Worm (Caenorhabditis elegans): ENCODE measurements around the gene mig-10.

Gene mig-10

ce11 chrIII:8298216-8298920 is 19.5 kb downstream of the mig-10 start:
- TF ChIP-seq zip-8 (tag; optimal IDR thresholded peaks at IDR 0.05), result peak; percentile 93
- TF ChIP-seq ham-2 (GFP tag; optimal IDR thresholded peaks at IDR 0.05), result no peak
- no peak for TF ChIP-seq mab-5 (tag; optimal IDR thresholded peaks at IDR 0.05)
- TF ChIP-seq ces-1 (GFP tag; optimal IDR thresholded peaks at IDR 0.05), result no peak
- no peak for TF ChIP-seq unc-120 (tag; optimal IDR thresholded peaks at IDR 0.05; ENCODE audit: poor library complexity, severe bottlenecking)
- no peak for TF ChIP-seq ceh-83 (GFP tag; optimal IDR thresholded peaks at IDR 0.05)
- TF ChIP-seq unc-39 (tag; optimal IDR thresholded peaks at IDR 0.05), result no peak
- no peak for TF ChIP-seq tbx-8 (GFP tag; optimal IDR thresholded peaks at IDR 0.05)
- TF ChIP-seq sptf-1 (tag; optimal IDR thresholded peaks at IDR 0.05), result peak; percentile 35
- peak; percentile 3 for TF ChIP-seq unc-62 (GFP tag; optimal IDR thresholded peaks at IDR 0.05)
- TF ChIP-seq cnd-1 (tag; optimal IDR thresholded peaks at IDR 0.05), result peak; percentile 79
- TF ChIP-seq lsy-2 (tag; optimal IDR thresholded peaks at IDR 0.05), result no peak
- peak; percentile 90 for TF ChIP-seq nhr-2 (tag; optimal IDR thresholded peaks at IDR 0.05)
- TF ChIP-seq ceh-39 (tag; optimal IDR thresholded peaks at IDR 0.05), result no peak
- no peak for TF ChIP-seq pha-4 (tag; optimal IDR thresholded peaks at IDR 0.05)
- TF ChIP-seq lin-32 (GFP tag; optimal IDR thresholded peaks at IDR 0.05), result no peak
- peak; percentile 24 for TF ChIP-seq mls-2 (tag; optimal IDR thresholded peaks at IDR 0.05)
- TF ChIP-seq lin-13 (tag; optimal IDR thresholded peaks at IDR 0.05), result no peak

ce11 chrIII:8299078-8299587 is 20.2 kb downstream of the mig-10 start:
- TF ChIP-seq sem-2 (GFP tag; optimal IDR thresholded peaks at IDR 0.05) (no peak), nhr-237 (tag; optimal IDR thresholded peaks at IDR 0.05) (no peak), pha-4 (tag; optimal IDR thresholded peaks at IDR 0.05) (no peak), drap-1 (GFP tag; optimal IDR thresholded peaks at IDR 0.05) (no peak), unc-39 (tag; optimal IDR thresholded peaks at IDR 0.05) (no peak), unc-62 (GFP tag; optimal IDR thresholded peaks at IDR 0.05) (peak; percentile 84), mls-2 (tag; optimal IDR thresholded peaks at IDR 0.05) (no peak), cnd-1 (tag; optimal IDR thresholded peaks at IDR 0.05) (no peak), nhr-28 (tag; optimal IDR thresholded peaks at IDR 0.05) (no peak), hlh-1 (tag; optimal IDR thresholded peaks at IDR 0.05) (peak; percentile 97), zip-8 (tag; optimal IDR thresholded peaks at IDR 0.05) (no peak), lsy-2 (tag; optimal IDR thresholded peaks at IDR 0.05) (no peak), unc-120 (tag; optimal IDR thresholded peaks at IDR 0.05; ENCODE audit: poor library complexity, severe bottlenecking) (peak; percentile 37), ceh-39 (tag; optimal IDR thresholded peaks at IDR 0.05) (no peak), ztf-11 (tag; optimal IDR thresholded peaks at IDR 0.05) (no peak), snpc-4 (tag; optimal IDR thresholded peaks at IDR 0.05) (no peak), ces-1 (GFP tag; optimal IDR thresholded peaks at IDR 0.05) (peak; percentile 58)

ce11 chrIII:8299734-8300133 is 20.8 kb downstream of the mig-10 start:
- no peak for TF ChIP-seq ceh-39 (tag; optimal IDR thresholded peaks at IDR 0.05)
- no peak for TF ChIP-seq ztf-11 (tag; optimal IDR thresholded peaks at IDR 0.05)
- TF ChIP-seq nhr-12 (tag; optimal IDR thresholded peaks at IDR 0.05), result no peak
- TF ChIP-seq hlh-1 (tag; optimal IDR thresholded peaks at IDR 0.05), result no peak

- TF ChIP-seq mls-2 (tag; optimal IDR thresholded peaks at IDR 0.05), result peak; percentile 15
- no peak for TF ChIP-seq lin-32 (GFP tag; optimal IDR thresholded peaks at IDR 0.05)
- TF ChIP-seq cnd-1 (tag; optimal IDR thresholded peaks at IDR 0.05), result peak; percentile 8
- TF ChIP-seq ceh-83 (GFP tag; optimal IDR thresholded peaks at IDR 0.05), result peak; percentile 65
- TF ChIP-seq zip-8 (tag; optimal IDR thresholded peaks at IDR 0.05), result no peak
- peak; percentile 27 for TF ChIP-seq pha-4 (tag; optimal IDR thresholded peaks at IDR 0.05)
- TF ChIP-seq ces-1 (GFP tag; optimal IDR thresholded peaks at IDR 0.05), result peak; percentile 54
Observed at ce11 chrIII:8300860-8301396, 22.0 kb downstream of the mig-10 start.

ce11 chrIII:8303440-8303839 is 24.5 kb downstream of the mig-10 start:
- TF ChIP-seq zip-8 (tag; optimal IDR thresholded peaks at IDR 0.05), result peak; percentile 95
- no peak for TF ChIP-seq nhr-2 (tag; optimal IDR thresholded peaks at IDR 0.05)

ce11 chrIII:8305304-8305703 is 26.4 kb downstream of the mig-10 start:
- TF ChIP-seq mab-5 (tag; optimal IDR thresholded peaks at IDR 0.05) (no peak), pha-4 (tag; optimal IDR thresholded peaks at IDR 0.05) (no peak), blmp-1 (tag; optimal IDR thresholded peaks at IDR 0.05) (no peak), lin-32 (GFP tag; optimal IDR thresholded peaks at IDR 0.05) (no peak)
